Worm (Caenorhabditis elegans) whole organism, mixed stage, embryonic: Measurements from ENCODE around the gene B0024.13.

Experiments used
- blmp-1 ChIP-seq: fragments of 150-350 bp; optimal IDR thresholded peaks from 2 replicates; lab custom pipeline; 2014; ENCODE audit warnings: missing biosample characterization, missing genetic modification characterization
- elt-3 ChIP-seq: fragments of 150-350 bp; optimal IDR thresholded peaks from 2 replicates; lab custom pipeline; 2014; ENCODE audit warnings: missing biosample characterization, missing genetic modification characterization
- nhr-12 ChIP-seq: fragments of 150-350 bp; optimal IDR thresholded peaks from 2 replicates; lab custom pipeline; 2014; ENCODE audit warnings: missing biosample characterization, missing genetic modification characterization
- nhr-28 ChIP-seq: fragments of 150-350 bp; optimal IDR thresholded peaks from 2 replicates; lab custom pipeline; 2014; ENCODE audit warnings: missing biosample characterization, missing genetic modification characterization
- snpc-4 ChIP-seq: fragments of 150-350 bp; optimal IDR thresholded peaks from 2 replicates; lab custom pipeline; 2014; ENCODE audit warnings: missing biosample characterization, missing genetic modification characterization
- unc-39 ChIP-seq: fragments of 150-350 bp; optimal IDR thresholded peaks from 2 replicates; lab custom pipeline; 2014; ENCODE audit warnings: missing biosample characterization, missing genetic modification characterization

- TF ChIP-seq nhr-12 (tag; lab: Kevin White, UChicago) (no peak), elt-3 (tag; lab: Kevin White, UChicago) (no peak), blmp-1 (no peak), unc-39 (tag; lab: Kevin White, UChicago) (no peak), nhr-28 (no peak), snpc-4 (tag; lab: Kevin White, UChicago) (no peak)
Measured at ce11 chrV:10363834-10364233, 43.3 kb downstream of the B0024.13 start.
